Worm (Caenorhabditis elegans): ENCODE results near the gene Y82E9BR.5.

- TF ChIP-seq W03F9.2 (tag; optimal IDR thresholded peaks at IDR 0.05), result no peak
- TF ChIP-seq him-1 (tag; optimal IDR thresholded peaks at IDR 0.05), result no peak
Measured at ce11 chrIII:1340240-1340639, 43.9 kb upstream of the Y82E9BR.5 start, which contains the start of gene fbxa-5.

Data from whole organism, L4/young adult.